Worm (Caenorhabditis elegans): ENCODE measurements around the gene K11D12.11.

DNA sequence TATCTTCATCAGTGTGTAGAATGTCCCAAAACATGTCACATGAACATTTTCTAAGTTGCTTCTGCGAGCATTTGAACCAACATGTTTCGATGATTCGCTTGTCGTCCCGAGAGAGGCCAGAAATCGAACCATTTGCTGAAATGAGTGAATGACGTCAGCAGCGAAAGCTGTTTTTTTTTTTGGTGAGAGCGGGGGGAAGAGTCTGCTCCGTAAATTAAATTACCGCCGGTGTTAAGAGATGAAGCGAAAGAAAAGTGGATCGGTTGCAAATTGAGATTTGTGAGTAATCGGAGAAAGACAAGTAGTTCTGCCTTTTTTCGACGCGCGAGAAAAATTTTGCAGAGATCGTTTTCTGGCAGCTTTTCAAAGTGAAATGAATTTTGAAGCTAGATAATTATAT is 48.9 kb upstream of the K11D12.11 start:
- TF ChIP-seq unc-39 (tag; optimal IDR thresholded peaks at IDR 0.05) (no peak), nhr-237 (tag; optimal IDR thresholded peaks at IDR 0.05) (no peak), ztf-4 (tag; optimal IDR thresholded peaks at IDR 0.05) (no peak), mdl-1 (tag; optimal IDR thresholded peaks at IDR 0.05) (no peak), peb-1 (tag; optimal IDR thresholded peaks at IDR 0.05) (no peak), ztf-11 (tag; optimal IDR thresholded peaks at IDR 0.05) (no peak), fos-1 (tag; optimal IDR thresholded peaks at IDR 0.05) (no peak), nhr-10 (tag; optimal IDR thresholded peaks at IDR 0.05) (no peak), unc-62 (GFP tag; optimal IDR thresholded peaks at IDR 0.05) (no peak), zag-1 (tag; optimal IDR thresholded peaks at IDR 0.05) (no peak), nhr-11 (tag; optimal IDR thresholded peaks at IDR 0.05) (no peak), lin-39 (tag; optimal IDR thresholded peaks at IDR 0.05) (no peak)
